Worm (Caenorhabditis elegans) whole organism, L4 larva: ENCODE measurements around the gene sdpn-1.
A peak's percentile ranks its signal among the peaks of the same experiment; 100 is the strongest.

Experiments used
- R02D3.7 ChIP-seq: fragments of 150-350 bp; sonication (generic microtip); optimal IDR thresholded peaks from 3 replicates; lab custom pipeline; 2014; ENCODE audit warnings: missing biosample characterization, missing genetic modification characterization
- T26A8.4 ChIP-seq: fragments of 200-800 bp; sonication (Bioruptor generic); IDR thresholded peaks from 2 replicates; pipeline ENCODE4 v1.3.6; 2022; ENCODE audit warnings: missing genetic modification characterization, missing compliant biosample characterization
- Y105C5A.15 ChIP-seq: fragments of 200-800 bp; sonication (Bioruptor generic); IDR thresholded peaks from 2 replicates; pipeline ENCODE4 v1.3.6; 2022; ENCODE audit warnings: missing genetic modification characterization, missing compliant biosample characterization
- Y75B8A.6 ChIP-seq: fragments of 200-800 bp; sonication (Bioruptor generic); IDR thresholded peaks from 2 replicates; pipeline ENCODE4 v1.3.6; 2022; ENCODE audit warnings: missing genetic modification reagents, missing genetic modification characterization, missing compliant biosample characterization
- aha-1 ChIP-seq: fragments of 150-350 bp; peaks from one replicate; lab custom pipeline; 2014; ENCODE audit warnings: missing biosample characterization, missing genetic modification characterization
- ama-1 ChIP-seq: fragments of 150-350 bp; optimal IDR thresholded peaks from 2 replicates; lab custom pipeline; 2014; ENCODE audit warnings: inconsistent platforms, mixed read lengths
- arid-1 ChIP-seq: fragments of 200-800 bp; sonication (Bioruptor generic); conservative IDR thresholded peaks from 2 replicates; pipeline ENCODE4 v1.3.6; 2022; ENCODE audit warnings: missing genetic modification reagents, missing genetic modification characterization, missing compliant biosample characterization
- ceh-20 ChIP-seq: fragments of 200-800 bp; sonication (Bioruptor generic); IDR thresholded peaks from 2 replicates; pipeline ENCODE4 v1.3.6; 2022; ENCODE audit warnings: missing genetic modification reagents, missing genetic modification characterization, missing compliant biosample characterization
- ces-1 ChIP-seq: fragments of 150-350 bp; sonication (generic microtip); optimal IDR thresholded peaks from 4 replicates; lab custom pipeline; 2014; ENCODE audit warnings: missing biosample characterization, missing genetic modification reagents, missing genetic modification characterization
- daf-12 ChIP-seq: fragments of 150-350 bp; optimal IDR thresholded peaks from 2 replicates; lab custom pipeline; 2014; ENCODE audit warnings: missing biosample characterization, missing genetic modification reagents, missing genetic modification characterization
- daf-8 ChIP-seq: fragments of 200-800 bp; sonication (Bioruptor generic); IDR thresholded peaks from 2 replicates; pipeline ENCODE4 v1.3.6; 2022; ENCODE audit warnings: missing genetic modification characterization, missing compliant biosample characterization
- dpl-1 ChIP-seq: fragments of 150-350 bp; optimal IDR thresholded peaks from 2 replicates; lab custom pipeline; 2014; ENCODE audit warnings: missing biosample characterization, missing genetic modification reagents, missing genetic modification characterization
- duxl-1 ChIP-seq: sonication (generic microtip); optimal IDR thresholded peaks from 2 replicates; lab custom pipeline; 2016; ENCODE audit warnings: mild to moderate bottlenecking, missing genetic modification characterization, moderate library complexity, missing compliant biosample characterization; ENCODE audit not compliant: poor library complexity
- egl-27 ChIP-seq: sonication (generic microtip); optimal IDR thresholded peaks from 3 replicates; lab custom pipeline; 2017; ENCODE audit warnings: missing biosample characterization, missing genetic modification reagents, missing genetic modification characterization
- hlh-30 ChIP-seq: sonication (generic microtip); optimal IDR thresholded peaks from 2 replicates; lab custom pipeline; 2017; ENCODE audit warnings: antibody characterized with exemption, mild to moderate bottlenecking, missing genetic modification characterization, missing compliant biosample characterization; ENCODE audit not compliant: insufficient read depth
- hmg-1.1 ChIP-seq: fragments of 200-800 bp; sonication (Bioruptor generic); IDR thresholded peaks from 2 replicates; pipeline ENCODE4 v1.3.6; 2022; ENCODE audit warnings: missing genetic modification reagents, missing genetic modification characterization, missing compliant biosample characterization
- jun-1 ChIP-seq: fragments of 150-350 bp; optimal IDR thresholded peaks from 2 replicates; lab custom pipeline; 2014; ENCODE audit warnings: missing biosample characterization, missing genetic modification reagents, missing genetic modification characterization
- lin-1 ChIP-seq: fragments of 200-800 bp; sonication (Bioruptor generic); IDR thresholded peaks from 2 replicates; pipeline ENCODE4 v1.3.6; 2022; ENCODE audit warnings: missing genetic modification reagents, missing genetic modification characterization, missing compliant biosample characterization
- lin-13 ChIP-seq: fragments of 150-350 bp; optimal IDR thresholded peaks from 2 replicates; lab custom pipeline; 2014; ENCODE audit warnings: missing biosample characterization, missing genetic modification reagents, missing genetic modification characterization
- madf-5 ChIP-seq, 2 experiments: fragments of 200-800 bp; sonication (Bioruptor generic); IDR thresholded peaks; 2 replicates each; pipeline ENCODE4 v1.3.6; 2022; ENCODE audit warnings: missing compliant biosample characterization in 2 of 2, missing genetic modification characterization in 2 of 2
- mxl-3 ChIP-seq: fragments of 200-800 bp; sonication (Bioruptor generic); optimal IDR thresholded peaks from 2 replicates; lab custom pipeline; 2018; ENCODE audit warnings: mild to moderate bottlenecking, missing genetic modification characterization, missing compliant biosample characterization
- nhr-11 ChIP-seq: fragments of 150-350 bp; optimal IDR thresholded peaks from 2 replicates; lab custom pipeline; 2014; ENCODE audit warnings: missing biosample characterization, missing genetic modification characterization
- nhr-41 ChIP-seq: fragments of 200-800 bp; sonication (Bioruptor generic); IDR thresholded peaks from 2 replicates; pipeline ENCODE4 v1.3.6; 2022; ENCODE audit warnings: missing genetic modification reagents, missing genetic modification characterization, missing compliant biosample characterization
- nhr-42 ChIP-seq: fragments of 200-800 bp; sonication (Bioruptor generic); IDR thresholded peaks from 2 replicates; pipeline ENCODE4 v1.3.6; 2022; ENCODE audit warnings: missing genetic modification characterization, missing compliant biosample characterization
- nhr-48 ChIP-seq: sonication (generic microtip); optimal IDR thresholded peaks from 2 replicates; lab custom pipeline; 2016; ENCODE audit warnings: mild to moderate bottlenecking, missing genetic modification characterization, missing compliant biosample characterization
- pha-4 ChIP-seq, 2 experiments: fragments of 150-350 bp in 1 of 2; fragments of 200-800 bp in 1 of 2; sonication (Bioruptor generic) in 1 of 2; IDR thresholded peaks in 1 of 2; optimal IDR thresholded peaks in 1 of 2; 2 replicates each; pipeline versions ENCODE4 v1.3.6 to Lab custom; 2014 to 2022; ENCODE audit warnings: missing genetic modification characterization in 2 of 2, missing genetic modification reagents in 2 of 2, missing biosample characterization in 1 of 2, missing compliant biosample characterization in 1 of 2
- set-16 ChIP-seq: fragments of 200-800 bp; sonication (Bioruptor generic); IDR thresholded peaks from 2 replicates; pipeline ENCODE4 v1.3.6; 2022; ENCODE audit warnings: missing genetic modification reagents, missing genetic modification characterization, missing compliant biosample characterization
- skn-1 ChIP-seq: fragments of 150-350 bp; optimal IDR thresholded peaks from 2 replicates; lab custom pipeline; 2014; ENCODE audit warnings: missing biosample characterization, missing genetic modification characterization
- snpc-1.2 ChIP-seq: fragments of 200-800 bp; sonication (Bioruptor generic); IDR thresholded peaks from 2 replicates; pipeline ENCODE4 v1.3.6; 2022; ENCODE audit warnings: missing genetic modification reagents, missing genetic modification characterization, missing compliant biosample characterization
- spr-1 ChIP-seq: sonication (generic microtip); optimal IDR thresholded peaks from 2 replicates; lab custom pipeline; 2016; ENCODE audit warnings: mild to moderate bottlenecking, missing genetic modification characterization, missing compliant biosample characterization
- unc-130 ChIP-seq: sonication (generic microtip); optimal IDR thresholded peaks from 2 replicates; lab custom pipeline; 2016; ENCODE audit warnings: missing genetic modification reagents, missing genetic modification characterization, missing compliant biosample characterization
- unc-39 ChIP-seq: sonication (generic microtip); optimal IDR thresholded peaks from 2 replicates; lab custom pipeline; 2017; ENCODE audit warnings: missing biosample characterization, missing genetic modification characterization
- unc-62 ChIP-seq, 3 experiments: fragments of 150-350 bp in 1 of 3; sonication (generic microtip); optimal IDR thresholded peaks in 2 of 3; peaks in 1 of 3; 1 replicate in 1 of 3; 2 replicates in 2 of 3; lab custom pipeline; 2014 to 2017; ENCODE audit warnings: missing biosample characterization in 3 of 3, missing genetic modification characterization in 3 of 3, missing genetic modification reagents in 3 of 3, missing genotype in 1 of 3

sdpn-1 gene

ce11 chrX:8004845-8005244, 6.8 kb upstream of the sdpn-1 start:
- TF ChIP-seq T26A8.4 (GFP tag; lab: Robert Waterston, UW) (no peak), skn-1 (no peak), unc-39 (tag; lab: Kevin White, UChicago) (no peak), nhr-11 (no peak), nhr-42 (no peak), daf-12 (tag; lab: Kevin White, UChicago) (no peak), unc-130 (no peak), duxl-1 (tag; lab: Kevin White, UChicago) (no peak), aha-1 (tag; lab: Kevin White, UChicago) (peak; percentile 52), Y105C5A.15 (GFP tag; lab: Robert Waterston, UW) (no peak), lin-13 (GFP tag; lab: Kevin White, UChicago) (no peak), ama-1 (lab: Kevin White, UChicago) (no peak), nhr-48 (tag; lab: Kevin White, UChicago) (no peak), jun-1 (no peak), nhr-41 (no peak), arid-1 (GFP tag; lab: Robert Waterston, UW) (no peak), R02D3.7 (tag; lab: Kevin White, UChicago) (no peak), mxl-3 (GFP tag; lab: Kevin White, UChicago) (peak; percentile 10), spr-1 (tag; lab: Kevin White, UChicago) (no peak), unc-62 (GFP tag; optimal IDR thresholded peaks at IDR 0.05 in 1 of 2; lab: Kevin White, UChicago) (peak in 1 of 2 experiments; percentile 18), unc-62 (tag; optimal IDR thresholded peaks at IDR 0.05; lab: Kevin White, UChicago) (no peak), ces-1 (GFP tag; lab: Kevin White, UChicago) (no peak), hlh-30 (tag; lab: Kevin White, UChicago) (no peak), snpc-1.2 (no peak), daf-8 (GFP tag; lab: Robert Waterston, UW) (no peak), egl-27 (tag; lab: Kevin White, UChicago) (no peak), madf-5 (GFP tag; IDR thresholded peaks at IDR 0.05; lab: Robert Waterston, UW) (no peak), Y75B8A.6 (GFP tag; lab: Robert Waterston, UW) (no peak)

ce11 chrX:8003663-8004062, 5.6 kb upstream of the sdpn-1 start, which contains the start of the genes F45E1.1 and F45E1.2:
F45E1.1 (plus strand) TSS chrX:8003682.
F45E1.2 (plus strand) TSS chrX:8003733.
- TF ChIP-seq hmg-1.1 (no peak), aha-1 (tag; lab: Kevin White, UChicago) (peak; percentile 18), set-16 (GFP tag; lab: Robert Waterston, UW) (peak; percentile 76; the same call in 1 of the 2 replicates)

- TF ChIP-seq unc-62 (GFP tag; optimal IDR thresholded peaks at IDR 0.05 in 1 of 2; lab: Kevin White, UChicago): peak in 1 of 2 experiments; percentile 37
- no peak for TF ChIP-seq unc-62 (tag; optimal IDR thresholded peaks at IDR 0.05; lab: Kevin White, UChicago)
- TF ChIP-seq dpl-1 (GFP tag; lab: Kevin White, UChicago): no peak
Measured at ce11 chrX:7998942-7999341, 913 bp upstream of the sdpn-1 start.

ce11 chrX:7994486-7994885, 3.5 kb downstream of the sdpn-1 start:
- peak in 1 of 2 experiments; percentile 92 for TF ChIP-seq unc-62 (GFP tag; optimal IDR thresholded peaks at IDR 0.05 in 1 of 2; lab: Kevin White, UChicago)
- TF ChIP-seq unc-62 (tag; optimal IDR thresholded peaks at IDR 0.05; lab: Kevin White, UChicago): no peak
- TF ChIP-seq nhr-41: no peak
- TF ChIP-seq pha-4 (GFP tag; IDR thresholded peaks at IDR 0.05; lab: Robert Waterston, UW): no peak
- TF ChIP-seq pha-4 (tag; optimal IDR thresholded peaks at IDR 0.05; lab: Kevin White, UChicago): no peak
- TF ChIP-seq ceh-20 (GFP tag; lab: Robert Waterston, UW): no peak
- TF ChIP-seq aha-1 (tag; lab: Kevin White, UChicago): no peak
- TF ChIP-seq lin-1 (GFP tag; lab: Robert Waterston, UW): no peak
- TF ChIP-seq, all 104 proteins: peak for 1
